Fruit fly (Drosophila melanogaster) whole organism, embryonic: Measurements from ENCODE around the gene scrib.

Experiments used
- CG10267 ChIP-seq: fragments of 200-800 bp; sonication (Bioruptor generic); optimal IDR thresholded peaks from 2 replicates; lab custom pipeline; 2018; ENCODE audit warnings: missing biosample characterization, mild to moderate bottlenecking, missing genetic modification characterization, moderate library complexity
- CG15269 ChIP-seq: fragments of 200-800 bp; sonication (Bioruptor generic); optimal IDR thresholded peaks from 2 replicates; lab custom pipeline; 2018; ENCODE audit warnings: missing biosample characterization, mild to moderate bottlenecking, missing genetic modification characterization, moderate library complexity
- CG7372 ChIP-seq: fragments of 200-800 bp; sonication (Bioruptor generic); IDR thresholded peaks from 2 replicates; pipeline ENCODE4 v1.3.6; 2022; ENCODE audit warnings: missing biosample characterization, missing genetic modification characterization
- Mes4 ChIP-seq: fragments of 200-800 bp; sonication (Bioruptor generic); optimal IDR thresholded peaks from 2 replicates; lab custom pipeline; 2016; ENCODE audit warnings: missing biosample characterization, missing genetic modification characterization
- hb ChIP-seq: fragments of 200-800 bp; sonication (Bioruptor generic); IDR thresholded peaks from 3 replicates; pipeline ENCODE4 v1.3.6; 2022; ENCODE audit warnings: missing biosample characterization, missing genetic modification characterization; ENCODE audit not compliant: partially characterized antibody
- ro ChIP-seq: fragments of 200-800 bp; sonication (Bioruptor generic); IDR thresholded peaks from 2 replicates; pipeline ENCODE4 v1.3.6; 2022; ENCODE audit warnings: missing biosample characterization, missing genetic modification characterization
- salm ChIP-seq: fragments of 200-800 bp; sonication (Bioruptor generic); optimal IDR thresholded peaks from 2 replicates; lab custom pipeline; 2018; ENCODE audit warnings: missing biosample characterization, mild to moderate bottlenecking, missing genetic modification characterization
- stc ChIP-seq: fragments of 200-800 bp; sonication (Bioruptor generic); IDR thresholded peaks from 2 replicates; pipeline ENCODE4 v1.3.6; 2022; ENCODE audit warnings: missing biosample characterization, missing genetic modification characterization
- vfl ChIP-seq: fragments of 200-800 bp; sonication (Bioruptor generic); optimal IDR thresholded peaks from 2 replicates; lab custom pipeline; 2016; ENCODE audit warnings: missing biosample characterization, missing genetic modification characterization

DNA sequence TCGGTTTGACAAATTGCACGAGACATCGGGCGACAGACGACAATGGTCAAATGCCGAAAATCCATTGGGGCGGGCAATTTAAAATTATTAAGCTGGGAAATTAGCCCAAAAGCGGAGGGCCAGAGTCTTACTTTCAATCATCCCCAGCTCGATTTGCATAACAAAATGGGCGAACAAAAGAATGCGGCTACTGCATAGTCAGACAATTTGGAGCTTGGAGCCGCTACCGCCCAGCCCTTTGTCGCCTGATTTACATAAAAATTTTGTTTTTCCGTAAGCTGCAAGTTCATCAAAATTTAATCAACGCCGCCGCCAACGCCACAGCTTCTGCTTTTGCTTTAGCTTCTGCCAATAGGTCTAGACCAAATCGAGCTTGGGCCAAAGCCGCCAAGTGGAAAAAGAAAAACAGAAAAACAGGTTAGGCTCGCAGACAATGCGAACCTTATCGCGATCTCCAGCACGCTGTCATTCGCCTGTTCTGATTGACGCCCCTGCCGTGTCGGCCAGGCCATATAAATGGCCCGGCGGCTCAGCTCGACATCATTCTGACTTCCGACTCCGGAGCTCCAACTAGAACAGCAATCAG is 95.3 kb downstream of the scrib start, which contains the start of gene TwdlN:
- no peak for TF ChIP-seq CG15269
- no peak for TF ChIP-seq vfl (GFP tag; lab: Kevin White, UChicago)
- no peak for TF ChIP-seq salm (tag; lab: Kevin White, UChicago)
- no peak for TF ChIP-seq CG7372 (GFP tag; lab: Robert Waterston, UW)
- no peak for TF ChIP-seq stc (GFP tag; lab: Robert Waterston, UW)
- no peak for TF ChIP-seq ro (GFP tag; lab: Robert Waterston, UW)
- no peak for TF ChIP-seq Mes4 (GFP tag; lab: Kevin White, UChicago)
- TF ChIP-seq CG10267 (tag; lab: Kevin White, UChicago): no peak
- no peak for TF ChIP-seq hb (GFP tag; lab: Robert Waterston, UW)
